Worm (Caenorhabditis elegans) whole organism, young adult: Measurements from ENCODE around the gene tim-1.

Source experiments
- B0019.2 ChIP-seq: fragments of 200-800 bp; sonication (Bioruptor generic); conservative IDR thresholded peaks from 2 replicates; pipeline ENCODE4 v1.3.6; 2022; ENCODE audit warnings: missing genetic modification reagents, missing genetic modification characterization, missing compliant biosample characterization
- D2030.7 ChIP-seq: fragments of 200-800 bp; sonication (Bioruptor generic); IDR thresholded peaks from 2 replicates; pipeline ENCODE4 v1.3.6; 2022; ENCODE audit warnings: missing genetic modification reagents, missing genetic modification characterization, missing compliant biosample characterization
- F22D6.2 ChIP-seq: sonication (generic microtip); optimal IDR thresholded peaks from 2 replicates; lab custom pipeline; 2016; ENCODE audit warnings: mild to moderate bottlenecking, missing genetic modification characterization, missing compliant biosample characterization
- F39B2.1 ChIP-seq: fragments of 200-800 bp; sonication (Bioruptor generic); IDR thresholded peaks from 2 replicates; pipeline ENCODE4 v1.3.6; 2022; ENCODE audit warnings: missing genetic modification reagents, missing genetic modification characterization, missing compliant biosample characterization
- Y53F4B.3 ChIP-seq: fragments of 200-800 bp; sonication (Bioruptor generic); IDR thresholded peaks from 2 replicates; pipeline ENCODE4 v1.3.6; 2022; ENCODE audit warnings: missing genetic modification reagents, missing genetic modification characterization, missing compliant biosample characterization
- Y79H2A.3 ChIP-seq: fragments of 200-800 bp; sonication (Bioruptor generic); conservative IDR thresholded peaks from 2 replicates; pipeline ENCODE4 v1.3.6; 2022; ENCODE audit warnings: missing genetic modification reagents, missing genetic modification characterization, missing compliant biosample characterization
- Y95B8A.8 ChIP-seq: fragments of 200-800 bp; sonication (Bioruptor generic); IDR thresholded peaks from 2 replicates; pipeline ENCODE4 v1.3.6; 2022; ENCODE audit warnings: missing genetic modification reagents, missing genetic modification characterization, missing compliant biosample characterization
- ama-1 ChIP-seq, 3 experiments: fragments of 150-350 bp in 1 of 3; sonication (generic microtip) in 2 of 3; optimal IDR thresholded peaks; 2 replicates each; lab custom pipeline; 2014 to 2018; ENCODE audit warnings: missing biosample characterization in 2 of 3, missing genetic modification characterization in 2 of 3, missing genetic modification reagents in 2 of 3
- athp-1 ChIP-seq: sonication (generic microtip); optimal IDR thresholded peaks from 2 replicates; lab custom pipeline; 2017; ENCODE audit warnings: mild to moderate bottlenecking, missing genetic modification characterization, missing compliant biosample characterization
- attf-3 ChIP-seq: fragments of 200-800 bp; sonication (Bioruptor generic); conservative IDR thresholded peaks from 2 replicates; pipeline ENCODE4 v1.3.6; 2022; ENCODE audit warnings: missing genetic modification reagents, missing genetic modification characterization, missing compliant biosample characterization
- ceh-100 ChIP-seq: fragments of 200-800 bp; sonication (Bioruptor generic); IDR thresholded peaks from 2 replicates; pipeline ENCODE4 v1.3.6; 2022; ENCODE audit warnings: missing genetic modification reagents, missing genetic modification characterization, missing compliant biosample characterization
- efl-1 ChIP-seq: fragments of 150-350 bp; optimal IDR thresholded peaks from 2 replicates; lab custom pipeline; 2014; ENCODE audit warnings: missing biosample characterization, missing genetic modification reagents, missing genetic modification characterization
- egl-44 ChIP-seq: fragments of 200-800 bp; sonication (Bioruptor generic); IDR thresholded peaks from 2 replicates; pipeline ENCODE4 v1.3.6; 2022; ENCODE audit warnings: missing genetic modification reagents, missing genetic modification characterization, missing compliant biosample characterization
- ekl-4 ChIP-seq: fragments of 200-800 bp; sonication (Bioruptor generic); IDR thresholded peaks from 2 replicates; pipeline ENCODE4 v1.3.6; 2022; ENCODE audit warnings: missing genetic modification reagents, missing genetic modification characterization, missing compliant biosample characterization
- hsf-1 ChIP-seq: fragments of 200-800 bp; sonication (Bioruptor generic); IDR thresholded peaks from 2 replicates; pipeline ENCODE4 v1.3.6; 2022; ENCODE audit warnings: missing genetic modification reagents, missing genetic modification characterization, missing compliant biosample characterization
- lin-35 ChIP-seq, 3 experiments: fragments of 150-350 bp in 2 of 3; sonication (generic microtip) in 1 of 3; optimal IDR thresholded peaks; 2 replicates each; lab custom pipeline; 2014 to 2018; ENCODE audit warnings: missing biosample characterization in 3 of 3, missing genetic modification characterization in 3 of 3, missing genetic modification reagents in 3 of 3
- lin-54 ChIP-seq: fragments of 200-800 bp; sonication (Bioruptor generic); optimal IDR thresholded peaks from 2 replicates; lab custom pipeline; 2018; ENCODE audit warnings: mild to moderate bottlenecking, missing genetic modification characterization, missing compliant biosample characterization
- lsl-1 ChIP-seq: fragments of 200-800 bp; sonication (Bioruptor generic); optimal IDR thresholded peaks from 2 replicates; lab custom pipeline; 2018; ENCODE audit warnings: mild to moderate bottlenecking, missing genetic modification characterization, moderate library complexity, missing compliant biosample characterization
- madf-3 ChIP-seq: fragments of 200-800 bp; sonication (Bioruptor generic); IDR thresholded peaks from 2 replicates; pipeline ENCODE4 v1.3.6; 2022; ENCODE audit warnings: missing genetic modification reagents, missing genetic modification characterization, missing compliant biosample characterization
- madf-6 ChIP-seq: fragments of 200-800 bp; sonication (Bioruptor generic); IDR thresholded peaks from 2 replicates; pipeline ENCODE4 v1.3.6; 2022; ENCODE audit warnings: missing genetic modification reagents, missing genetic modification characterization, missing compliant biosample characterization
- madf-8 ChIP-seq: fragments of 200-800 bp; sonication (Bioruptor generic); conservative IDR thresholded peaks from 2 replicates; pipeline ENCODE4 v1.3.6; 2022; ENCODE audit warnings: missing genetic modification reagents, missing genetic modification characterization, missing compliant biosample characterization
- mcd-1 ChIP-seq: fragments of 200-800 bp; sonication (Bioruptor generic); IDR thresholded peaks from 2 replicates; pipeline ENCODE4 v1.3.6; 2022; ENCODE audit warnings: missing genetic modification reagents, missing genetic modification characterization, missing compliant biosample characterization
- mxl-1 ChIP-seq: sonication (generic microtip); optimal IDR thresholded peaks from 2 replicates; lab custom pipeline; 2016; ENCODE audit warnings: missing genetic modification characterization, missing compliant biosample characterization
- rcor-1 ChIP-seq: fragments of 200-800 bp; sonication (Bioruptor generic); IDR thresholded peaks from 2 replicates; pipeline ENCODE4 v1.3.6; 2022; ENCODE audit warnings: missing genetic modification reagents, missing genetic modification characterization, missing compliant biosample characterization
- sdz-38 ChIP-seq: sonication (generic microtip); optimal IDR thresholded peaks from 2 replicates; lab custom pipeline; 2016; ENCODE audit warnings: missing genotype, missing genetic modification characterization, missing compliant biosample characterization
- snpc-1.1 ChIP-seq: sonication (generic microtip); optimal IDR thresholded peaks from 2 replicates; lab custom pipeline; 2017; ENCODE audit warnings: missing genetic modification characterization, mild to moderate bottlenecking, missing compliant biosample characterization, antibody characterized with exemption, moderate library complexity, missing genotype, missing genetic modification reagents; ENCODE audit not compliant: insufficient read depth
- snpc-1.3 ChIP-seq: sonication (generic microtip); optimal IDR thresholded peaks from 2 replicates; lab custom pipeline; 2017; ENCODE audit warnings: missing genetic modification characterization, mild to moderate bottlenecking, missing compliant biosample characterization, antibody characterized with exemption, moderate library complexity, missing genotype, missing genetic modification reagents; ENCODE audit not compliant: insufficient read depth
- snpc-3.4 ChIP-seq: sonication (generic microtip); optimal IDR thresholded peaks from 2 replicates; lab custom pipeline; 2017; ENCODE audit warnings: missing genetic modification characterization, mild to moderate bottlenecking, missing compliant biosample characterization, antibody characterized with exemption, moderate library complexity, missing genotype, missing genetic modification reagents
- snpc-4 ChIP-seq, 5 experiments: fragments of 150-350 bp in 1 of 5; sonication (generic microtip) in 4 of 5; optimal IDR thresholded peaks; 2 replicates each; lab custom pipeline; 2014 to 2018; ENCODE audit warnings: missing genetic modification characterization in 5 of 5, missing biosample characterization in 3 of 5, antibody characterized with exemption in 2 of 5, mild to moderate bottlenecking in 2 of 5, missing compliant biosample characterization in 2 of 5, missing genotype in 2 of 5, moderate library complexity in 2 of 5, missing genetic modification reagents in 1 of 5
- somi-1 ChIP-seq: fragments of 200-800 bp; sonication (Bioruptor generic); optimal IDR thresholded peaks from 2 replicates; lab custom pipeline; 2018; ENCODE audit warnings: mild to moderate bottlenecking, missing genetic modification characterization, missing compliant biosample characterization
- tbx-9 ChIP-seq: sonication (generic microtip); optimal IDR thresholded peaks from 2 replicates; lab custom pipeline; 2016; ENCODE audit warnings: borderline replicate concordance, missing genetic modification characterization, inconsistent platforms, missing compliant biosample characterization
- unc-130 ChIP-seq: sonication (generic microtip); optimal IDR thresholded peaks from 2 replicates; lab custom pipeline; 2016; ENCODE audit warnings: missing genetic modification reagents, missing genetic modification characterization, missing compliant biosample characterization
- xnd-1 ChIP-seq: sonication (generic microtip); optimal IDR thresholded peaks from 2 replicates; lab custom pipeline; 2016; ENCODE audit warnings: missing genotype, missing genetic modification reagents, missing genetic modification characterization, missing compliant biosample characterization
- zim-3 ChIP-seq: sonication (generic microtip); optimal IDR thresholded peaks from 2 replicates; lab custom pipeline; 2017; ENCODE audit warnings: mild to moderate bottlenecking, missing genetic modification characterization, moderate library complexity, missing compliant biosample characterization

The tim-1 gene

DNA sequence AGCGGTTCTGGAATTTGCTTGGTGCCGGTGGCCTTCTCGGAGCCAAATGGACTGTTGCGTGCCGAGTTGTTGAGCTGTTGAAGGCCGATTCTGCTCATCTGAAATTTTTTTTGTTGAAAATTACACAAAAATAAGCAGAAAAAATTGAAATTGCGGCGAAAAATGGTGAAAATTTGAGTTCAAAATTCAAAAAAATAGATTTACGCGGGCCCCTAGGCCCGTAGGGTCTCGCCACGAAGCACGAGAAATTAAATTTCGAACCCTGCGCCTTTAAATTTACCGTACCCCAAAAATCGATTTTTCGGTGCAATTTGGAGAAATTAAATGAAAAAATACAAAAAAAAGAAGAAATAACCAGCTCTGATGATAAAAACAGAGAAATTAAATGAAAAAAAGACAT, 24.7 kb downstream of the tim-1 start, which contains the start of gene gmn-1 (continued):
- no peak for TF ChIP-seq egl-44 (GFP tag; lab: Robert Waterston, UW)
- TF ChIP-seq hsf-1 (GFP tag; lab: Robert Waterston, UW), result 0 out of 2 replicates have a peak, but pooled peaks have one; percentile 31
- TF ChIP-seq ceh-100 (GFP tag; lab: Robert Waterston, UW), result 0 out of 2 replicates have a peak, but pooled peaks have one; percentile 26
- TF ChIP-seq F22D6.2 (tag; lab: Kevin White, UChicago), result no peak
- peak in 1 of 3 experiments; percentile 26 for TF ChIP-seq lin-35 (GFP tag; optimal IDR thresholded peaks at IDR 0.05; lab: Kevin White, UChicago)
- peak; percentile 92 for TF ChIP-seq lsl-1 (GFP tag; lab: Kevin White, UChicago)
- TF ChIP-seq snpc-4 (GFP tag; optimal IDR thresholded peaks at IDR 0.05; lab: Kevin White, UChicago), result no peak
- peak in 1 of 4 experiments; percentile 23 for TF ChIP-seq snpc-4 (tag; optimal IDR thresholded peaks at IDR 0.05; lab: Kevin White, UChicago)
- TF ChIP-seq sdz-38 (tag; lab: Kevin White, UChicago), result no peak
- TF ChIP-seq ama-1 (optimal IDR thresholded peaks at IDR 0.05; lab: Kevin White, UChicago), result no peak
- TF ChIP-seq ama-1 (GFP tag; optimal IDR thresholded peaks at IDR 0.05; lab: Kevin White, UChicago), result no peak
- peak; percentile 67 for TF ChIP-seq rcor-1
- peak; percentile 91 for TF ChIP-seq efl-1 (GFP tag; lab: Kevin White, UChicago)
- TF ChIP-seq mcd-1 (GFP tag; lab: Robert Waterston, UW), result peak; percentile 76
- TF ChIP-seq snpc-1.1, result peak; percentile 63
- no peak for TF ChIP-seq F39B2.1 (GFP tag; lab: Robert Waterston, UW)
- peak; percentile 94 for TF ChIP-seq madf-6
- TF ChIP-seq ekl-4 (GFP tag; lab: Robert Waterston, UW), result peak; percentile 44; the same call in 1 of the 2 replicates
- peak; percentile 85 for TF ChIP-seq madf-8
- TF ChIP-seq madf-3, result no peak
- TF ChIP-seq Y95B8A.8 (GFP tag; lab: Robert Waterston, UW), result peak; percentile 57; the same call in 1 of the 2 replicates
- peak; percentile 53 for TF ChIP-seq athp-1 (tag; lab: Kevin White, UChicago)
- peak; percentile 53 for TF ChIP-seq snpc-3.4 (tag; lab: Kevin White, UChicago)
- 0 out of 2 replicates have a peak, but pooled peaks have one; percentile 18 for TF ChIP-seq B0019.2
- peak; percentile 90 for TF ChIP-seq xnd-1 (tag; lab: Kevin White, UChicago)
- TF ChIP-seq zim-3 (tag; lab: Kevin White, UChicago), result no peak
- TF ChIP-seq D2030.7 (GFP tag; lab: Robert Waterston, UW), result peak; percentile 88
- TF ChIP-seq Y53F4B.3 (GFP tag; lab: Robert Waterston, UW), result no peak
- 0 out of 2 replicates have a peak, but pooled peaks have one; percentile 23 for TF ChIP-seq Y79H2A.3 (GFP tag; lab: Robert Waterston, UW)
- TF ChIP-seq lin-54 (GFP tag; lab: Kevin White, UChicago), result peak; percentile 85
- peak; percentile 42 for TF ChIP-seq snpc-1.3 (tag; lab: Kevin White, UChicago)
- TF ChIP-seq, all 124 proteins: peak for 30

ce11 chrIII:12223208-12223607, 26.8 kb downstream of the tim-1 start:
- TF ChIP-seq tbx-9 (tag; lab: Kevin White, UChicago) (no peak), efl-1 (GFP tag; lab: Kevin White, UChicago) (peak; percentile 13), mxl-1 (tag; lab: Kevin White, UChicago) (no peak), unc-130 (GFP tag; lab: Kevin White, UChicago) (no peak), zim-3 (tag; lab: Kevin White, UChicago) (no peak), attf-3 (GFP tag; lab: Robert Waterston, UW) (no peak), somi-1 (GFP tag; lab: Kevin White, UChicago) (no peak)
